Worm (Caenorhabditis elegans) whole organism, midembryonic: ENCODE measurements around the gene bmy-1.

ENCODE experiments used
- cog-1 ChIP-seq: sonication (generic microtip); optimal IDR thresholded peaks from 2 replicates; lab custom pipeline; 2016; ENCODE audit warnings: missing genetic modification characterization, missing compliant biosample characterization
- flt-1 ChIP-seq: fragments of 200-800 bp; sonication (Bioruptor generic); IDR thresholded peaks from 2 replicates; pipeline ENCODE4 v1.3.6; 2022; ENCODE audit warnings: missing genetic modification characterization, missing compliant biosample characterization
- klf-2 ChIP-seq: fragments of 200-800 bp; sonication (Bioruptor generic); conservative IDR thresholded peaks from 2 replicates; pipeline ENCODE4 v1.3.6; 2022; ENCODE audit warnings: missing genetic modification reagents, missing genetic modification characterization, missing compliant biosample characterization
- med-1 ChIP-seq: sonication (generic microtip); optimal IDR thresholded peaks from 2 replicates; lab custom pipeline; 2017; ENCODE audit warnings: missing genetic modification characterization, mild to moderate bottlenecking, missing compliant biosample characterization, antibody characterized with exemption, missing genetic modification reagents; ENCODE audit not compliant: insufficient read depth
- ztf-23 ChIP-seq: fragments of 200-800 bp; sonication (Bioruptor generic); IDR thresholded peaks from 2 replicates; pipeline ENCODE4 v1.3.6; 2022; ENCODE audit warnings: missing genetic modification reagents, missing genetic modification characterization, missing compliant biosample characterization
- ztf-29 ChIP-seq: fragments of 200-800 bp; sonication (Bioruptor generic); IDR thresholded peaks from 2 replicates; pipeline ENCODE4 v1.3.6; 2022; ENCODE audit warnings: missing genetic modification reagents, missing genetic modification characterization, missing compliant biosample characterization

DNA sequence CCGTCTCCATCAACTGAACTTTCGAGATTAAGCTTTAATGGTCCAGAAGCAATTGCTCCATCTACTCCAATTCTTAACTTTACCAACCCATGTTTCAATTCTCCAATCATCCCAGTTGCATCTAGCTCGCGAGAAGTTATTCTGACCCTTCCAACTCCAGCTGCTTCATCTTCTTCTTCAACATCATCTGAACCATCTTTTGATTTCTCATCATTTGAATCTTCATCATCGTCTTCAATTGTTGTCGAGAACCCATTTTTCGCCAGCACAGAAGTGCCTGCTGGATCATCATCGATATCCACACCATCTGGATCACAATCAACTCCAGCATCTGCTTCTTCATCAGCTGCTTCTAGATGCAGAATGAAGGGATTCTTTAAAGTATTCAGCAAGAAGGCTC lies 18.9 kb upstream of the bmy-1 start:
- TF ChIP-seq flt-1 (GFP tag; lab: Robert Waterston, UW) (no peak), ztf-29 (GFP tag; lab: Robert Waterston, UW) (no peak), cog-1 (tag; lab: Kevin White, UChicago) (no peak), klf-2 (GFP tag; lab: Robert Waterston, UW) (no peak), ztf-23 (GFP tag; lab: Robert Waterston, UW) (no peak), med-1 (GFP tag; lab: Kevin White, UChicago) (no peak)
